Worm (Caenorhabditis elegans) whole organism, L1 larva: Measurements from ENCODE around the gene srx-6.

Experiments used
- C04F5.9 ChIP-seq: sonication (generic microtip); optimal IDR thresholded peaks from 2 replicates; lab custom pipeline; 2016; ENCODE audit warnings: missing genetic modification characterization, missing compliant biosample characterization
- aha-1 ChIP-seq: fragments of 150-350 bp; optimal IDR thresholded peaks from 2 replicates; lab custom pipeline; 2014; ENCODE audit warnings: missing biosample characterization, missing genetic modification characterization
- alr-1 ChIP-seq: fragments of 200-800 bp; sonication (Bioruptor generic); optimal IDR thresholded peaks from 2 replicates; lab custom pipeline; 2018; ENCODE audit warnings: borderline replicate concordance, mild to moderate bottlenecking, missing genetic modification characterization, missing compliant biosample characterization
- ama-1 ChIP-seq: fragments of 150-350 bp; optimal IDR thresholded peaks from 2 replicates; lab custom pipeline; 2014
- ceh-82 ChIP-seq, 3 experiments: fragments of 150-350 bp in 1 of 3; sonication (generic microtip) in 2 of 3; optimal IDR thresholded peaks; 2 replicates each; lab custom pipeline; 2014 to 2017; ENCODE audit warnings: missing biosample characterization in 3 of 3, missing genetic modification characterization in 3 of 3
- ceh-90 ChIP-seq: sonication (generic microtip); optimal IDR thresholded peaks from 2 replicates; lab custom pipeline; 2016; ENCODE audit warnings: missing genetic modification characterization, missing compliant biosample characterization
- efl-1 ChIP-seq, 4 experiments: fragments of 150-350 bp; optimal IDR thresholded peaks in 3 of 4; peaks in 1 of 4; 1 replicate in 1 of 4; 2 replicates in 3 of 4; lab custom pipeline; 2014; ENCODE audit warnings: missing biosample characterization in 2 of 4, missing genetic modification characterization in 2 of 4, missing genetic modification reagents in 2 of 4
- egl-13 ChIP-seq: sonication (generic microtip); optimal IDR thresholded peaks from 2 replicates; lab custom pipeline; 2016; ENCODE audit warnings: missing genotype, missing genetic modification reagents, missing genetic modification characterization, missing compliant biosample characterization
- fkh-8 ChIP-seq: sonication (generic microtip); optimal IDR thresholded peaks from 2 replicates; lab custom pipeline; 2016; ENCODE audit warnings: mild to moderate bottlenecking, missing genetic modification characterization, missing compliant biosample characterization
- fos-1 ChIP-seq: fragments of 150-350 bp; optimal IDR thresholded peaks from 2 replicates; lab custom pipeline; 2014; ENCODE audit warnings: missing biosample characterization, missing genetic modification characterization
- grh-1 ChIP-seq: fragments of 200-800 bp; sonication (Bioruptor generic); IDR thresholded peaks from 2 replicates; pipeline ENCODE4 v1.3.6; 2022; ENCODE audit warnings: missing genetic modification reagents, missing genetic modification characterization, missing compliant biosample characterization
- hlh-4 ChIP-seq: sonication (generic microtip); optimal IDR thresholded peaks from 2 replicates; lab custom pipeline; 2016; ENCODE audit warnings: mild to moderate bottlenecking, missing genetic modification characterization, missing compliant biosample characterization
- irx-1 ChIP-seq: sonication (generic microtip); optimal IDR thresholded peaks from 2 replicates; lab custom pipeline; 2016; ENCODE audit warnings: missing genetic modification characterization, missing compliant biosample characterization
- jun-1 ChIP-seq: fragments of 150-350 bp; optimal IDR thresholded peaks from 2 replicates; lab custom pipeline; 2014; ENCODE audit warnings: missing biosample characterization, missing genetic modification reagents, missing genetic modification characterization
- lin-35 ChIP-seq, 2 experiments: fragments of 150-350 bp; optimal IDR thresholded peaks; 2 replicates each; lab custom pipeline; 2014; ENCODE audit warnings: missing biosample characterization in 2 of 2, missing genetic modification characterization in 2 of 2, missing genetic modification reagents in 2 of 2
- lsy-2 ChIP-seq, 2 experiments: fragments of 150-350 bp; optimal IDR thresholded peaks; 2 replicates each; lab custom pipeline; 2014; ENCODE audit warnings: missing biosample characterization in 2 of 2, missing genetic modification characterization in 2 of 2
- mab-9 ChIP-seq: fragments of 200-800 bp; sonication (Bioruptor generic); IDR thresholded peaks from 2 replicates; pipeline ENCODE4 v1.3.6; 2022; ENCODE audit warnings: missing genetic modification reagents, missing genetic modification characterization, missing compliant biosample characterization
- mef-2 ChIP-seq: fragments of 150-350 bp; optimal IDR thresholded peaks from 2 replicates; lab custom pipeline; 2014; ENCODE audit warnings: missing biosample characterization, missing genetic modification characterization
- nhr-28 ChIP-seq: fragments of 150-350 bp; optimal IDR thresholded peaks from 2 replicates; lab custom pipeline; 2014; ENCODE audit warnings: missing biosample characterization, missing genetic modification characterization
- nhr-47 ChIP-seq: sonication (generic microtip); optimal IDR thresholded peaks from 2 replicates; lab custom pipeline; 2016; ENCODE audit warnings: mild to moderate bottlenecking, missing genetic modification characterization, moderate library complexity, missing compliant biosample characterization
- nhr-84 ChIP-seq: sonication (generic microtip); optimal IDR thresholded peaks from 2 replicates; lab custom pipeline; 2017; ENCODE audit warnings: missing biosample characterization, missing genetic modification characterization
- nhr-85 ChIP-seq: sonication (generic microtip); peaks from one replicate; lab custom pipeline; 2016; ENCODE audit warnings: missing genetic modification characterization, inconsistent platforms, missing compliant biosample characterization
- nhr-90 ChIP-seq: sonication (generic microtip); optimal IDR thresholded peaks from 2 replicates; lab custom pipeline; 2016; ENCODE audit warnings: mild to moderate bottlenecking, missing genetic modification characterization, missing compliant biosample characterization; ENCODE audit not compliant: poor library complexity
- rnt-1 ChIP-seq: sonication (generic microtip); optimal IDR thresholded peaks from 2 replicates; lab custom pipeline; 2016; ENCODE audit warnings: mild to moderate bottlenecking, missing genetic modification characterization, moderate library complexity, missing compliant biosample characterization
- skn-1 ChIP-seq: fragments of 150-350 bp; optimal IDR thresholded peaks from 2 replicates; lab custom pipeline; 2014; ENCODE audit warnings: missing biosample characterization, missing genetic modification characterization
- tbx-2 ChIP-seq: sonication (generic microtip); optimal IDR thresholded peaks from 2 replicates; lab custom pipeline; 2016; ENCODE audit warnings: missing genetic modification characterization, missing compliant biosample characterization
- unc-30 ChIP-seq: sonication (generic microtip); optimal IDR thresholded peaks from 2 replicates; lab custom pipeline; 2017; ENCODE audit warnings: missing biosample characterization, missing genetic modification characterization
- unc-62 ChIP-seq: fragments of 150-350 bp; optimal IDR thresholded peaks from 2 replicates; lab custom pipeline; 2014; ENCODE audit warnings: missing biosample characterization, missing genetic modification reagents, missing genetic modification characterization
- unc-86 ChIP-seq: sonication (generic microtip); optimal IDR thresholded peaks from 2 replicates; lab custom pipeline; 2016; ENCODE audit warnings: missing genetic modification characterization, missing compliant biosample characterization
- zag-1 ChIP-seq: fragments of 150-350 bp; optimal IDR thresholded peaks from 2 replicates; lab custom pipeline; 2014; ENCODE audit warnings: missing biosample characterization, missing genetic modification characterization
- ztf-11 ChIP-seq, 2 experiments: sonication (generic microtip); optimal IDR thresholded peaks; 2 replicates each; lab custom pipeline; 2016 to 2017; ENCODE audit warnings: missing genetic modification characterization in 2 of 2, missing biosample characterization in 1 of 2, missing compliant biosample characterization in 1 of 2
- ztf-4 ChIP-seq: fragments of 150-350 bp; optimal IDR thresholded peaks from 2 replicates; lab custom pipeline; 2014; ENCODE audit warnings: missing biosample characterization, missing genetic modification characterization

The srx-6 gene

ce11 chrV:7313233-7313632, at the start of gene srx-6:
Gene srx-6, minus strand, starts transcription at chrV:7313333.
- no peak for TF ChIP-seq mef-2 (tag; lab: Kevin White, UChicago)

- TF ChIP-seq ztf-4 (tag; lab: Kevin White, UChicago) (no peak), aha-1 (tag; lab: Kevin White, UChicago) (no peak), efl-1 (optimal IDR thresholded peaks at IDR 0.05; lab: Kevin White, UChicago) (no peak), efl-1 (GFP tag; optimal IDR thresholded peaks at IDR 0.05 in 1 of 2; lab: Kevin White, UChicago) (peak in 1 of 2 experiments; percentile 37)
- TF ChIP-seq, all 84 proteins: peak for 1
Measured at ce11 chrV:7361673-7362072, 48.5 kb upstream of the srx-6 start, which contains the start of gene cyp-35A1. Gene cyp-35A1, minus strand, starts transcription at chrV:7361773.

ce11 chrV:7357132-7357531, 44.0 kb upstream of the srx-6 start, which contains the start of gene C03G6.6:
Gene C03G6.6, plus strand, starts transcription at chrV:7357432.
- no peak for TF ChIP-seq skn-1 (tag; lab: Kevin White, UChicago)
- no peak for TF ChIP-seq lsy-2 (tag; optimal IDR thresholded peaks at IDR 0.05; lab: Kevin White, UChicago)
- no peak for TF ChIP-seq ama-1
- no peak for TF ChIP-seq nhr-90 (tag; lab: Kevin White, UChicago)
- TF ChIP-seq ztf-4 (tag; lab: Kevin White, UChicago), result no peak
- no peak for TF ChIP-seq mab-9 (GFP tag; lab: Robert Waterston, UW)
- TF ChIP-seq ztf-11 (tag; optimal IDR thresholded peaks at IDR 0.05; lab: Kevin White, UChicago), result no peak
- TF ChIP-seq nhr-28 (tag; lab: Kevin White, UChicago), result no peak
- no peak for TF ChIP-seq alr-1 (tag; lab: Kevin White, UChicago)
- no peak for TF ChIP-seq unc-62 (GFP tag; lab: Kevin White, UChicago)
- TF ChIP-seq nhr-85 (tag; lab: Kevin White, UChicago), result no peak
- TF ChIP-seq jun-1 (tag; lab: Kevin White, UChicago), result no peak
- no peak for TF ChIP-seq unc-30 (tag; lab: Kevin White, UChicago)
- TF ChIP-seq grh-1 (GFP tag; lab: Robert Waterston, UW), result no peak

- TF ChIP-seq tbx-2 (tag; lab: Kevin White, UChicago), result no peak
- TF ChIP-seq unc-86 (tag; lab: Kevin White, UChicago), result no peak
- no peak for TF ChIP-seq irx-1 (tag; lab: Kevin White, UChicago)
- no peak for TF ChIP-seq nhr-47 (tag; lab: Kevin White, UChicago)
- no peak for TF ChIP-seq ceh-90 (tag; lab: Kevin White, UChicago)
- no peak for TF ChIP-seq nhr-84 (tag; lab: Kevin White, UChicago)
- no peak for TF ChIP-seq fos-1 (tag; lab: Kevin White, UChicago)
- TF ChIP-seq ztf-4 (tag; lab: Kevin White, UChicago), result no peak
- no peak for TF ChIP-seq ceh-82 (tag; optimal IDR thresholded peaks at IDR 0.05; lab: Kevin White, UChicago)
- TF ChIP-seq zag-1 (tag; lab: Kevin White, UChicago), result no peak
- TF ChIP-seq lin-35 (GFP tag; optimal IDR thresholded peaks at IDR 0.05; lab: Kevin White, UChicago), result no peak
- no peak for TF ChIP-seq C04F5.9 (tag; lab: Kevin White, UChicago)
Measured at ce11 chrV:7356684-7357083, 43.6 kb upstream of the srx-6 start, which contains the start of gene C03G6.21. Gene C03G6.21, minus strand, starts transcription at chrV:7356784.

ce11 chrV:7355464-7355863, 42.3 kb upstream of the srx-6 start, which contains the start of gene tag-293:
Gene tag-293, minus strand, starts transcription at chrV:7355564.
- no peak for TF ChIP-seq zag-1 (tag; lab: Kevin White, UChicago)
- TF ChIP-seq egl-13 (tag; lab: Kevin White, UChicago), result no peak
- no peak for TF ChIP-seq unc-62 (GFP tag; lab: Kevin White, UChicago)
- no peak for TF ChIP-seq fkh-8 (tag; lab: Kevin White, UChicago)
- TF ChIP-seq hlh-4, result no peak
- no peak for TF ChIP-seq skn-1 (tag; lab: Kevin White, UChicago)
- no peak for TF ChIP-seq grh-1 (GFP tag; lab: Robert Waterston, UW)
- TF ChIP-seq rnt-1 (tag; lab: Kevin White, UChicago), result no peak
- TF ChIP-seq, all 84 proteins: peak for 0
